Worm (Caenorhabditis elegans) whole organism, young adult: Measurements from ENCODE around the gene Y53F4B.27.

Source experiments
- D2030.7 ChIP-seq: fragments of 200-800 bp; sonication (Bioruptor generic); IDR thresholded peaks from 2 replicates; pipeline ENCODE4 v1.3.6; 2022; ENCODE audit warnings: missing genetic modification reagents, missing genetic modification characterization, missing compliant biosample characterization
- F22D6.2 ChIP-seq: sonication (generic microtip); optimal IDR thresholded peaks from 2 replicates; lab custom pipeline; 2016; ENCODE audit warnings: mild to moderate bottlenecking, missing genetic modification characterization, missing compliant biosample characterization
- F37B4.10 ChIP-seq: fragments of 200-800 bp; sonication (Bioruptor generic); IDR thresholded peaks from 2 replicates; pipeline ENCODE4 v1.3.6; 2022; ENCODE audit warnings: missing genetic modification characterization, missing compliant biosample characterization
- F49E8.2 ChIP-seq: sonication (generic microtip); optimal IDR thresholded peaks from 3 replicates; lab custom pipeline; 2017; ENCODE audit warnings: missing genetic modification characterization, mild to moderate bottlenecking, missing compliant biosample characterization, antibody characterized with exemption, moderate library complexity; ENCODE audit not compliant: insufficient read depth
- F55B11.4 ChIP-seq: sonication (generic microtip); optimal IDR thresholded peaks from 2 replicates; lab custom pipeline; 2016; ENCODE audit warnings: missing compliant biosample characterization, missing genetic modification characterization, borderline replicate concordance; ENCODE audit not compliant: insufficient read depth
- ama-1 ChIP-seq, 3 experiments: fragments of 150-350 bp in 1 of 3; sonication (generic microtip) in 2 of 3; optimal IDR thresholded peaks; 2 replicates each; lab custom pipeline; 2014 to 2018; ENCODE audit warnings: missing biosample characterization in 2 of 3, missing genetic modification characterization in 2 of 3, missing genetic modification reagents in 2 of 3
- aptf-3 ChIP-seq: fragments of 200-800 bp; sonication (Bioruptor generic); IDR thresholded peaks from 2 replicates; pipeline ENCODE4 v1.3.6; 2022; ENCODE audit warnings: missing genetic modification characterization, missing compliant biosample characterization
- ccch-3 ChIP-seq: fragments of 200-800 bp; sonication (Bioruptor generic); optimal IDR thresholded peaks from 2 replicates; lab custom pipeline; 2018; ENCODE audit warnings: mild to moderate bottlenecking, missing genetic modification characterization, missing compliant biosample characterization
- egrh-3 ChIP-seq: fragments of 200-800 bp; sonication (Bioruptor generic); IDR thresholded peaks from 2 replicates; pipeline ENCODE4 v1.3.6; 2022; ENCODE audit warnings: missing genetic modification reagents, missing genetic modification characterization, missing compliant biosample characterization
- ekl-4 ChIP-seq: fragments of 200-800 bp; sonication (Bioruptor generic); IDR thresholded peaks from 2 replicates; pipeline ENCODE4 v1.3.6; 2022; ENCODE audit warnings: missing genetic modification reagents, missing genetic modification characterization, missing compliant biosample characterization
- fkh-3 ChIP-seq: sonication (generic microtip); optimal IDR thresholded peaks from 2 replicates; lab custom pipeline; 2016; ENCODE audit warnings: mild to moderate bottlenecking, missing genetic modification characterization, missing compliant biosample characterization
- gei-17 ChIP-seq: fragments of 200-800 bp; sonication (Bioruptor generic); optimal IDR thresholded peaks from 2 replicates; lab custom pipeline; 2018; ENCODE audit warnings: mild to moderate bottlenecking, missing genetic modification characterization, missing compliant biosample characterization
- hmg-1.2 ChIP-seq: fragments of 200-800 bp; sonication (Bioruptor generic); IDR thresholded peaks from 2 replicates; pipeline ENCODE4 v1.3.6; 2022; ENCODE audit warnings: missing genetic modification reagents, missing genetic modification characterization, missing compliant biosample characterization
- lin-35 ChIP-seq, 3 experiments: fragments of 150-350 bp in 2 of 3; sonication (generic microtip) in 1 of 3; optimal IDR thresholded peaks; 2 replicates each; lab custom pipeline; 2014 to 2018; ENCODE audit warnings: missing biosample characterization in 3 of 3, missing genetic modification characterization in 3 of 3, missing genetic modification reagents in 3 of 3
- madf-6 ChIP-seq: fragments of 200-800 bp; sonication (Bioruptor generic); IDR thresholded peaks from 2 replicates; pipeline ENCODE4 v1.3.6; 2022; ENCODE audit warnings: missing genetic modification reagents, missing genetic modification characterization, missing compliant biosample characterization
- madf-8 ChIP-seq: fragments of 200-800 bp; sonication (Bioruptor generic); conservative IDR thresholded peaks from 2 replicates; pipeline ENCODE4 v1.3.6; 2022; ENCODE audit warnings: missing genetic modification reagents, missing genetic modification characterization, missing compliant biosample characterization
- nhr-120 ChIP-seq: fragments of 200-800 bp; sonication (Bioruptor generic); IDR thresholded peaks from 2 replicates; pipeline ENCODE4 v1.3.6; 2022; ENCODE audit warnings: missing genetic modification characterization, missing compliant biosample characterization
- nhr-179 ChIP-seq: sonication (generic microtip); optimal IDR thresholded peaks from 2 replicates; lab custom pipeline; 2016; ENCODE audit warnings: mild to moderate bottlenecking, missing genetic modification characterization, missing compliant biosample characterization
- nhr-80 ChIP-seq: sonication (generic microtip); optimal IDR thresholded peaks from 2 replicates; lab custom pipeline; 2016; ENCODE audit warnings: missing genetic modification characterization, missing compliant biosample characterization
- rcor-1 ChIP-seq: fragments of 200-800 bp; sonication (Bioruptor generic); IDR thresholded peaks from 2 replicates; pipeline ENCODE4 v1.3.6; 2022; ENCODE audit warnings: missing genetic modification reagents, missing genetic modification characterization, missing compliant biosample characterization
- repo-1 ChIP-seq: sonication (generic microtip); optimal IDR thresholded peaks from 2 replicates; lab custom pipeline; 2017; ENCODE audit warnings: mild to moderate bottlenecking, missing genetic modification characterization, missing compliant biosample characterization
- sea-2 ChIP-seq: fragments of 200-800 bp; sonication (Bioruptor generic); IDR thresholded peaks from 2 replicates; pipeline ENCODE4 v1.3.6; 2022; ENCODE audit warnings: missing genetic modification characterization, missing compliant biosample characterization
- sptf-2 ChIP-seq: fragments of 200-800 bp; sonication (Bioruptor generic); optimal IDR thresholded peaks from 2 replicates; lab custom pipeline; 2018; ENCODE audit warnings: mild to moderate bottlenecking, missing genetic modification characterization, missing compliant biosample characterization
- tbx-9 ChIP-seq: sonication (generic microtip); optimal IDR thresholded peaks from 2 replicates; lab custom pipeline; 2016; ENCODE audit warnings: borderline replicate concordance, missing genetic modification characterization, inconsistent platforms, missing compliant biosample characterization
- unc-130 ChIP-seq: sonication (generic microtip); optimal IDR thresholded peaks from 2 replicates; lab custom pipeline; 2016; ENCODE audit warnings: missing genetic modification reagents, missing genetic modification characterization, missing compliant biosample characterization
- unc-62 ChIP-seq: fragments of 150-350 bp; optimal IDR thresholded peaks from 2 replicates; lab custom pipeline; 2014; ENCODE audit warnings: missing biosample characterization, missing genetic modification reagents, missing genetic modification characterization
- ztf-25 ChIP-seq: fragments of 200-800 bp; sonication (Bioruptor generic); IDR thresholded peaks from 2 replicates; pipeline ENCODE4 v1.3.6; 2022; ENCODE audit warnings: missing genetic modification reagents, missing genetic modification characterization, missing compliant biosample characterization
- ztf-26 ChIP-seq: sonication (generic microtip); optimal IDR thresholded peaks from 2 replicates; lab custom pipeline; 2017; ENCODE audit warnings: missing genetic modification characterization, missing compliant biosample characterization
- ztf-28 ChIP-seq: fragments of 200-800 bp; sonication (Bioruptor generic); IDR thresholded peaks from 2 replicates; pipeline ENCODE4 v1.3.6; 2022; ENCODE audit warnings: missing genetic modification reagents, missing genetic modification characterization, missing compliant biosample characterization

The Y53F4B.27 gene

ce11 chrII:15175643-15176042 is 29.9 kb downstream of the Y53F4B.27 start, which contains the start of gene Y53F4B.36:
Gene Y53F4B.36 (plus strand): TSS chrII:15175943.
- TF ChIP-seq ama-1 (optimal IDR thresholded peaks at IDR 0.05; lab: Kevin White, UChicago) (no peak), ama-1 (GFP tag; optimal IDR thresholded peaks at IDR 0.05; lab: Kevin White, UChicago) (no peak), ztf-26 (no peak), ekl-4 (no peak)

- TF ChIP-seq nhr-179 (tag; lab: Kevin White, UChicago), result no peak
- 0 out of 2 replicates have a peak, but pooled peaks have one; percentile 23 for TF ChIP-seq D2030.7 (GFP tag; lab: Robert Waterston, UW)
Measured at ce11 chrII:15178494-15178893, 32.8 kb downstream of the Y53F4B.27 start, which contains the start of gene gst-32. Gene gst-32 (minus strand): TSS chrII:15178594.

- no peak for TF ChIP-seq ztf-28 (GFP tag; lab: Robert Waterston, UW)
- no peak for TF ChIP-seq gei-17
- TF ChIP-seq ztf-25, result no peak
- TF ChIP-seq nhr-120 (GFP tag; lab: Robert Waterston, UW), result no peak
- TF ChIP-seq F49E8.2 (tag; lab: Kevin White, UChicago), result no peak
- no peak for TF ChIP-seq F22D6.2 (tag; lab: Kevin White, UChicago)
- TF ChIP-seq ccch-3 (GFP tag; lab: Kevin White, UChicago), result no peak
- no peak for TF ChIP-seq D2030.7 (GFP tag; lab: Robert Waterston, UW)
- TF ChIP-seq F55B11.4 (tag; lab: Kevin White, UChicago), result no peak
Measured at ce11 chrII:15183139-15183538, 37.4 kb downstream of the Y53F4B.27 start, which contains the start of gene gst-34. Gene gst-34 (minus strand): TSS chrII:15183239.

ce11 chrII:15185289-15185688 is 39.6 kb downstream of the Y53F4B.27 start, which contains the start of gene gst-35:
Gene gst-35 (minus strand): TSS chrII:15185389.
- TF ChIP-seq sptf-2 (GFP tag; lab: Kevin White, UChicago) (no peak), unc-62 (GFP tag; lab: Kevin White, UChicago) (no peak), madf-8 (GFP tag; lab: Robert Waterston, UW) (no peak), repo-1 (tag; lab: Kevin White, UChicago) (no peak), lin-35 (GFP tag; optimal IDR thresholded peaks at IDR 0.05; lab: Kevin White, UChicago) (no peak), aptf-3 (no peak), madf-6 (no peak), nhr-120 (GFP tag; lab: Robert Waterston, UW) (no peak), sea-2 (no peak), tbx-9 (tag; lab: Kevin White, UChicago) (no peak), egrh-3 (no peak), fkh-3 (tag; lab: Kevin White, UChicago) (no peak), unc-130 (no peak), ekl-4 (no peak), rcor-1 (GFP tag; lab: Robert Waterston, UW) (no peak), F37B4.10 (GFP tag; lab: Robert Waterston, UW) (no peak)

- TF ChIP-seq rcor-1 (GFP tag; lab: Robert Waterston, UW) (no peak), hmg-1.2 (GFP tag; lab: Robert Waterston, UW) (peak; percentile 77; the same call in 1 of the 2 replicates)
Measured at ce11 chrII:15189956-15190355, 44.3 kb downstream of the Y53F4B.27 start.

- TF ChIP-seq D2030.7 (GFP tag; lab: Robert Waterston, UW) (no peak), nhr-80 (tag; lab: Kevin White, UChicago) (peak; percentile 35)
Measured at ce11 chrII:15190971-15191370, 45.3 kb downstream of the Y53F4B.27 start.
